Fruit fly (Drosophila melanogaster): ENCODE measurements around the gene Sc2.
A peak's percentile ranks its signal among the peaks of the same experiment; 100 is the strongest.

- no peak for TF ChIP-seq kay (GFP tag; ENCODE audit: borderline replicate concordance)
- TF ChIP-seq Clk (GFP tag; optimal IDR thresholded peaks at IDR 0.05): no peak
- TF ChIP-seq tj (GFP tag; optimal IDR thresholded peaks at IDR 0.05): no peak
- no peak for TF ChIP-seq bab1 (GFP tag; optimal IDR thresholded peaks at IDR 0.05)
- no peak for TF ChIP-seq CG1620 (GFP tag; optimal IDR thresholded peaks at IDR 0.05)
- TF ChIP-seq CG12768 (GFP tag; optimal IDR thresholded peaks at IDR 0.05): no peak
- peak; percentile 13 for TF ChIP-seq CG7045 (GFP tag; optimal IDR thresholded peaks at IDR 0.05)
- no peak for TF ChIP-seq cnc (optimal IDR thresholded peaks at IDR 0.05)
- no peak for TF ChIP-seq toe (GFP tag; optimal IDR thresholded peaks at IDR 0.05)
- TF ChIP-seq CG33017 (tag; optimal IDR thresholded peaks at IDR 0.05): no peak
Measured at dm6 chr3L:3952468-3952867, 49.2 kb downstream of the Sc2 start, which contains the start of gene CG14984.

Measured in whole organism, adult.